Fruit fly (Drosophila melanogaster): ENCODE results near the gene tal-1A.

Gene tal-1A

dm6 chr3R:13779241-13779683, 33.6 kb upstream of the tal-1A start, which contains the start of the genes CG42375 and CG9288 (continued):
- TF ChIP-seq CG3065 (GFP tag; optimal IDR thresholded peaks at IDR 0.05) (no peak), vvl (GFP tag; IDR thresholded peaks at IDR 0.05) (peak; percentile 68), wdn (GFP tag; IDR thresholded peaks at IDR 0.05) (0 out of 2 replicates have a peak, but pooled peaks have one; percentile 16), CG13123 (GFP tag; optimal IDR thresholded peaks at IDR 0.05) (no peak), Aef1 (GFP tag; IDR thresholded peaks at IDR 0.05) (no peak), CG11247 (GFP tag; IDR thresholded peaks at IDR 0.05) (no peak), grau (tag; optimal IDR thresholded peaks at IDR 0.05) (peak; percentile 28), br (optimal IDR thresholded peaks at IDR 0.05) (no peak), CG16779 (GFP tag; IDR thresholded peaks at IDR 0.05) (no peak), slp2 (GFP tag; optimal IDR thresholded peaks at IDR 0.05) (no peak), CG11398 (GFP tag; optimal IDR thresholded peaks at IDR 0.05) (no peak), CG2712 (tag; optimal IDR thresholded peaks at IDR 0.05) (peak; percentile 80), az2 (GFP tag; optimal IDR thresholded peaks at IDR 0.05) (peak; percentile 19), Hr3 (GFP tag; optimal IDR thresholded peaks at IDR 0.05) (no peak), CG3407 (GFP tag; optimal IDR thresholded peaks at IDR 0.05) (peak; percentile 1), zfh2 (GFP tag; optimal IDR thresholded peaks at IDR 0.05) (peak; percentile 5), salm (tag; optimal IDR thresholded peaks at IDR 0.05) (peak; percentile 9), CG14710 (tag; optimal IDR thresholded peaks at IDR 0.05) (peak; percentile 86), knrl (GFP tag; IDR thresholded peaks at IDR 0.05; ENCODE audit: partially characterized antibody) (no peak), gsb-n (tag; optimal IDR thresholded peaks at IDR 0.05) (peak; percentile 13), CG2678 (tag; optimal IDR thresholded peaks at IDR 0.05) (peak; percentile 67), CG11085 (GFP tag; IDR thresholded peaks at IDR 0.05) (peak; percentile 38; the same call in 1 of the 2 replicates), fru (optimal IDR thresholded peaks at IDR 0.05) (no peak), mirr (GFP tag; optimal IDR thresholded peaks at IDR 0.05) (no peak), CTCF (GFP tag; optimal IDR thresholded peaks at IDR 0.05) (peak; percentile 59), sisA (GFP tag; IDR thresholded peaks at IDR 0.05) (no peak), ken (GFP tag; IDR thresholded peaks at IDR 0.05) (no peak), tio (GFP tag; optimal IDR thresholded peaks at IDR 0.05) (no peak), CG2889 (GFP tag; IDR thresholded peaks at IDR 0.05) (no peak), Ravus (GFP tag; IDR thresholded peaks at IDR 0.05) (no peak), CG6254 (GFP tag; optimal IDR thresholded peaks at IDR 0.05) (peak; percentile 67), Chrac-16 (GFP tag; optimal IDR thresholded peaks at IDR 0.05) (no peak), slbo (GFP tag; IDR thresholded peaks at IDR 0.05) (no peak), Dp (GFP tag; optimal IDR thresholded peaks at IDR 0.05) (peak; percentile 27), ems (GFP tag; optimal IDR thresholded peaks at IDR 0.05) (no peak), bcd (GFP tag; optimal IDR thresholded peaks at IDR 0.05) (peak; percentile 52), org-1 (GFP tag; optimal IDR thresholded peaks at IDR 0.05) (no peak), pho (GFP tag; optimal IDR thresholded peaks at IDR 0.05) (no peak), CG12744 (GFP tag; optimal IDR thresholded peaks at IDR 0.05) (no peak), Max (GFP tag; optimal IDR thresholded peaks at IDR 0.05) (peak; percentile 62), stc (GFP tag; IDR thresholded peaks at IDR 0.05) (peak; percentile 76), CG7271 (tag; optimal IDR thresholded peaks at IDR 0.05) (no peak), Dip2 (GFP tag; IDR thresholded peaks at IDR 0.05) (no peak), gsb (GFP tag; IDR thresholded peaks at IDR 0.05) (no peak), CG10274 (GFP tag; optimal IDR thresholded peaks at IDR 0.05) (no peak), HLHmδ (GFP tag; optimal IDR thresholded peaks at IDR 0.05) (no peak), CG6272 (GFP tag; IDR thresholded peaks at IDR 0.05) (peak; percentile 29; the same call in 1 of the 2 replicates), crp (GFP tag; optimal IDR thresholded peaks at IDR 0.05) (peak in 1 of 2 experiments; percentile 82), Oli (tag; optimal IDR thresholded peaks at IDR 0.05) (no peak), scrt (GFP tag; optimal IDR thresholded peaks at IDR 0.05) (peak; percentile 60), bab2 (GFP tag; optimal IDR thresholded peaks at IDR 0.05) (peak; percentile 87), CG2202 (tag; optimal IDR thresholded peaks at IDR 0.05) (no peak), h (optimal IDR thresholded peaks at IDR 0.05) (no peak), Myb (GFP tag; optimal IDR thresholded peaks at IDR 0.05) (peak; percentile 36)

All from whole organism, embryonic.